Worm (Caenorhabditis elegans) whole organism, L2 larva: ENCODE measurements around the gene Y57A10A.13.

Source experiments
- C34F6.9 ChIP-seq: fragments of 150-350 bp; optimal IDR thresholded peaks from 2 replicates; lab custom pipeline; 2014; ENCODE audit warnings: missing biosample characterization, missing genetic modification characterization
- F13H6.1 ChIP-seq: sonication (generic microtip); optimal IDR thresholded peaks from 2 replicates; lab custom pipeline; 2016; ENCODE audit warnings: missing genetic modification characterization, missing compliant biosample characterization
- R02D3.7 ChIP-seq: fragments of 150-350 bp; optimal IDR thresholded peaks from 2 replicates; lab custom pipeline; 2014; ENCODE audit warnings: missing biosample characterization, missing genetic modification characterization
- Y55F3AM.14 ChIP-seq: fragments of 200-800 bp; sonication (Bioruptor generic); optimal IDR thresholded peaks from 2 replicates; lab custom pipeline; 2018; ENCODE audit warnings: mild to moderate bottlenecking, missing genetic modification characterization, missing compliant biosample characterization
- ZK546.5 ChIP-seq: sonication (generic microtip); optimal IDR thresholded peaks from 2 replicates; lab custom pipeline; 2017; ENCODE audit warnings: missing biosample characterization, missing genetic modification characterization
- alr-1 ChIP-seq: fragments of 150-350 bp; optimal IDR thresholded peaks from 2 replicates; lab custom pipeline; 2014; ENCODE audit warnings: missing biosample characterization, missing genetic modification characterization
- aly-2 ChIP-seq: fragments of 150-350 bp; optimal IDR thresholded peaks from 2 replicates; lab custom pipeline; 2014; ENCODE audit warnings: missing biosample characterization, missing genetic modification characterization
- ama-1 ChIP-seq: fragments of 150-350 bp; optimal IDR thresholded peaks from 2 replicates; lab custom pipeline; 2018; ENCODE audit warnings: inconsistent platforms
- blmp-1 ChIP-seq: sonication (generic microtip); optimal IDR thresholded peaks from 2 replicates; lab custom pipeline; 2017; ENCODE audit warnings: missing genetic modification characterization, mild to moderate bottlenecking, missing compliant biosample characterization, antibody characterized with exemption, moderate library complexity; ENCODE audit not compliant: insufficient read depth
- crh-2 ChIP-seq: sonication (generic microtip); optimal IDR thresholded peaks from 2 replicates; lab custom pipeline; 2017; ENCODE audit warnings: missing biosample characterization, missing genetic modification characterization
- egl-27 ChIP-seq: sonication (generic microtip); optimal IDR thresholded peaks from 3 replicates; lab custom pipeline; 2017; ENCODE audit warnings: missing biosample characterization, missing genetic modification reagents, missing genetic modification characterization
- elt-1 ChIP-seq: fragments of 150-350 bp; optimal IDR thresholded peaks from 2 replicates; lab custom pipeline; 2014; ENCODE audit warnings: missing biosample characterization, missing genetic modification characterization
- elt-3 ChIP-seq: sonication (generic microtip); optimal IDR thresholded peaks from 2 replicates; lab custom pipeline; 2017; ENCODE audit warnings: missing biosample characterization, missing genetic modification characterization
- fos-1 ChIP-seq: fragments of 150-350 bp; optimal IDR thresholded peaks from 2 replicates; lab custom pipeline; 2014; ENCODE audit warnings: missing biosample characterization, missing genetic modification characterization
- gmeb-1 ChIP-seq: fragments of 150-350 bp; optimal IDR thresholded peaks from 2 replicates; lab custom pipeline; 2014; ENCODE audit warnings: missing biosample characterization, missing genetic modification characterization
- lin-11 ChIP-seq: fragments of 150-350 bp; sonication (generic microtip); optimal IDR thresholded peaks from 2 replicates; lab custom pipeline; 2014; ENCODE audit warnings: missing biosample characterization, missing genetic modification characterization, inconsistent platforms, mixed read lengths
- lin-39 ChIP-seq: fragments of 150-350 bp; optimal IDR thresholded peaks from 2 replicates; lab custom pipeline; 2014; ENCODE audit warnings: missing biosample characterization, missing genetic modification reagents, missing genetic modification characterization
- lsy-2 ChIP-seq, 2 experiments: fragments of 150-350 bp in 1 of 2; sonication (generic microtip) in 1 of 2; optimal IDR thresholded peaks; 2 replicates each; lab custom pipeline; 2014 to 2017; ENCODE audit warnings: missing biosample characterization in 2 of 2, missing genetic modification characterization in 2 of 2
- mab-5 ChIP-seq: fragments of 150-350 bp; optimal IDR thresholded peaks from 2 replicates; lab custom pipeline; 2014; ENCODE audit warnings: missing biosample characterization, missing genetic modification characterization
- mbf-1 ChIP-seq: sonication (generic microtip); optimal IDR thresholded peaks from 2 replicates; lab custom pipeline; 2017; ENCODE audit warnings: missing biosample characterization, missing genetic modification characterization
- mdl-1 ChIP-seq, 2 experiments: fragments of 150-350 bp in 1 of 2; sonication (generic microtip) in 1 of 2; optimal IDR thresholded peaks; 2 replicates each; lab custom pipeline; 2017; ENCODE audit warnings: missing biosample characterization in 2 of 2, missing genetic modification characterization in 2 of 2
- nhr-10 ChIP-seq: sonication (generic microtip); optimal IDR thresholded peaks from 2 replicates; lab custom pipeline; 2017; ENCODE audit warnings: missing biosample characterization, missing genetic modification characterization
- nhr-11 ChIP-seq: fragments of 150-350 bp; optimal IDR thresholded peaks from 2 replicates; lab custom pipeline; 2014; ENCODE audit warnings: missing biosample characterization, missing genetic modification characterization
- nhr-129 ChIP-seq: fragments of 150-350 bp; optimal IDR thresholded peaks from 2 replicates; lab custom pipeline; 2014; ENCODE audit warnings: missing biosample characterization, missing genetic modification characterization
- nhr-21 ChIP-seq: fragments of 150-350 bp; optimal IDR thresholded peaks from 2 replicates; lab custom pipeline; 2014; ENCODE audit warnings: missing biosample characterization, missing genetic modification characterization
- nhr-23 ChIP-seq: fragments of 150-350 bp; optimal IDR thresholded peaks from 2 replicates; lab custom pipeline; 2014; ENCODE audit warnings: missing biosample characterization, missing genetic modification reagents, missing genetic modification characterization
- nhr-237 ChIP-seq: fragments of 150-350 bp; optimal IDR thresholded peaks from 2 replicates; lab custom pipeline; 2014; ENCODE audit warnings: missing biosample characterization, missing genetic modification characterization
- nhr-77 ChIP-seq: fragments of 150-350 bp; optimal IDR thresholded peaks from 2 replicates; lab custom pipeline; 2014; ENCODE audit warnings: missing biosample characterization, missing genetic modification characterization
- peb-1 ChIP-seq: fragments of 150-350 bp; optimal IDR thresholded peaks from 2 replicates; lab custom pipeline; 2014; ENCODE audit warnings: missing biosample characterization, missing genetic modification characterization
- sem-4 ChIP-seq: fragments of 150-350 bp; optimal IDR thresholded peaks from 2 replicates; lab custom pipeline; 2014; ENCODE audit warnings: missing biosample characterization, missing genetic modification reagents, missing genetic modification characterization
- skn-1 ChIP-seq: sonication (generic microtip); optimal IDR thresholded peaks from 2 replicates; lab custom pipeline; 2017; ENCODE audit warnings: missing biosample characterization, missing genetic modification characterization
- sma-9 ChIP-seq, 2 experiments: fragments of 150-350 bp in 1 of 2; sonication (generic microtip) in 1 of 2; optimal IDR thresholded peaks; 2 replicates each; lab custom pipeline; 2014 to 2016; ENCODE audit warnings: missing genetic modification characterization in 2 of 2, mild to moderate bottlenecking in 1 of 2, missing biosample characterization in 1 of 2, missing compliant biosample characterization in 1 of 2, missing genetic modification reagents in 1 of 2, moderate library complexity in 1 of 2
- snpc-4 ChIP-seq: fragments of 150-350 bp; optimal IDR thresholded peaks from 2 replicates; lab custom pipeline; 2014; ENCODE audit warnings: missing biosample characterization, missing genetic modification characterization
- unc-39 ChIP-seq: fragments of 150-350 bp; optimal IDR thresholded peaks from 2 replicates; lab custom pipeline; 2014; ENCODE audit warnings: missing biosample characterization, missing genetic modification characterization
- unc-55 ChIP-seq: fragments of 150-350 bp; sonication (generic microtip); optimal IDR thresholded peaks from 3 replicates; lab custom pipeline; 2014; ENCODE audit warnings: missing biosample characterization, missing genetic modification reagents, missing genetic modification characterization
- zag-1 ChIP-seq: fragments of 150-350 bp; optimal IDR thresholded peaks from 2 replicates; lab custom pipeline; 2014; ENCODE audit warnings: missing biosample characterization, missing genetic modification characterization
- ztf-1 ChIP-seq: fragments of 200-800 bp; sonication (Bioruptor generic); conservative IDR thresholded peaks from 2 replicates; pipeline ENCODE4 v1.3.6; 2022; ENCODE audit warnings: missing genetic modification characterization, missing compliant biosample characterization
- ztf-11 ChIP-seq: sonication (generic microtip); optimal IDR thresholded peaks from 2 replicates; lab custom pipeline; 2017; ENCODE audit warnings: missing biosample characterization, missing genetic modification characterization
- ztf-4 ChIP-seq: fragments of 150-350 bp; optimal IDR thresholded peaks from 2 replicates; lab custom pipeline; 2014; ENCODE audit warnings: missing biosample characterization, missing genetic modification characterization

The Y57A10A.13 gene

ce11 chrII:12186726-12187125, 2.0 kb upstream of the Y57A10A.13 start:
- TF ChIP-seq blmp-1 (tag; lab: Kevin White, UChicago) (no peak), ama-1 (lab: Kevin White, UChicago) (no peak), fos-1 (tag; lab: Kevin White, UChicago) (peak; percentile 56)

DNA sequence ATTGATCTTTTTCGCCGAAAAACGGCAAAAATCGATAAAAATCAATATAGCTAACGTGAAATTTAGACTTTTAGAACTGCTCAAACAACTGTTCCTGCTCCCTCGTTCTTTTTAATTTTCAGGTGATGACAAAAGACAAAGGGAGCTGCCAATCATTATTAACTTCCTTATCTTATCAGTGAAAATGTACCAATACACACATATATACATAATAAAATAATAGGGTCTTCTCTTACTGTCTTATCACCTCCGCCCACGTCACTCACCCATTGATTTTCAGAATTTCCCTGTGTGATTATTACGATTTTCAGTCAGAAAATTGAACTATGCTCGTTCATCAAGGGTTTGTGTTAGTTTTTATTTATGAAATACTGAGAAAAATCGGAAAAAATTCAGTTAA, 1.0 kb upstream of the Y57A10A.13 start, which contains the start of gene Y57A10A.14:
TSS of gene Y57A10A.14 (plus strand) at position 228 of the 400 bp plus-strand sequence.
- TF ChIP-seq ztf-4 (tag; lab: Kevin White, UChicago) (no peak), skn-1 (tag; lab: Kevin White, UChicago) (peak; percentile 87), nhr-129 (tag; lab: Kevin White, UChicago) (no peak), sma-9 (GFP tag; optimal IDR thresholded peaks at IDR 0.05; lab: Kevin White, UChicago) (no peak), sma-9 (tag; optimal IDR thresholded peaks at IDR 0.05; lab: Kevin White, UChicago) (no peak), nhr-11 (tag; lab: Kevin White, UChicago) (no peak), nhr-21 (no peak), mab-5 (tag; lab: Kevin White, UChicago) (no peak), lsy-2 (tag; optimal IDR thresholded peaks at IDR 0.05; lab: Kevin White, UChicago) (no peak), peb-1 (tag; lab: Kevin White, UChicago) (no peak), mbf-1 (tag; lab: Kevin White, UChicago) (no peak), snpc-4 (tag; lab: Kevin White, UChicago) (no peak), sem-4 (tag; lab: Kevin White, UChicago) (no peak), alr-1 (tag; lab: Kevin White, UChicago) (no peak), crh-2 (tag; lab: Kevin White, UChicago) (peak; percentile 69), blmp-1 (tag; lab: Kevin White, UChicago) (no peak), ztf-1 (GFP tag; lab: Robert Waterston, UW) (no peak), nhr-77 (tag; lab: Kevin White, UChicago) (no peak), unc-39 (tag; lab: Kevin White, UChicago) (no peak), fos-1 (tag; lab: Kevin White, UChicago) (peak; percentile 91), aly-2 (tag; lab: Kevin White, UChicago) (no peak), ztf-11 (tag; lab: Kevin White, UChicago) (no peak), C34F6.9 (no peak), mdl-1 (tag; optimal IDR thresholded peaks at IDR 0.05; lab: Kevin White, UChicago) (no peak), elt-3 (tag; lab: Kevin White, UChicago) (no peak), gmeb-1 (tag; lab: Kevin White, UChicago) (no peak), nhr-10 (tag; lab: Kevin White, UChicago) (no peak), ZK546.5 (tag; lab: Kevin White, UChicago) (no peak), F13H6.1 (peak; percentile 16), egl-27 (tag; lab: Kevin White, UChicago) (no peak)

DNA sequence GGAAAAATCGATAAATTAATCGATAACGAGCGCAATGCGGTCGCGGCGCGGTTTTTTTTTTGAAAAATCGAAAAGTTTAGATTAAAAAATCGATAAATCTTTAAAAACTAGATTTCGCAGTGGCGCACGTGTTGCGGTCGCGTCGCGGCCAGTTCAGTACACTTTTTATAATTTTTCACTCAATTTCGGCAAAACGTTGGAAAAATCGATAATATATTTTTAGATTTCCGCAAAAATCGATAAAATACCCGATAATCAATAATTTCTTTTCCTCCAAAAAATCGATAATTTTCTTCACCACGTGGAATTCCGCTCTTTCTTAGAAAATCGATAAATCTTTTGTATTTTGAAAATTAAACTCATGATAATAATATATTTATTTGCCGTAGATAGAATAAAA, 8.2 kb downstream of the Y57A10A.13 start:
- no peak for TF ChIP-seq unc-55 (GFP tag; lab: Kevin White, UChicago)
- no peak for TF ChIP-seq gmeb-1 (tag; lab: Kevin White, UChicago)
- TF ChIP-seq lin-39, result no peak
- no peak for TF ChIP-seq elt-1
- no peak for TF ChIP-seq elt-3 (tag; lab: Kevin White, UChicago)
- no peak for TF ChIP-seq zag-1 (tag; lab: Kevin White, UChicago)
- TF ChIP-seq nhr-77 (tag; lab: Kevin White, UChicago), result no peak
- no peak for TF ChIP-seq nhr-237
- no peak for TF ChIP-seq blmp-1 (tag; lab: Kevin White, UChicago)
- TF ChIP-seq R02D3.7 (tag; lab: Kevin White, UChicago), result no peak
- TF ChIP-seq nhr-23, result no peak
- no peak for TF ChIP-seq lin-11 (tag; lab: Kevin White, UChicago)
- no peak for TF ChIP-seq sem-4 (tag; lab: Kevin White, UChicago)
- TF ChIP-seq nhr-129 (tag; lab: Kevin White, UChicago), result no peak
- TF ChIP-seq Y55F3AM.14, result no peak
